Worm (Caenorhabditis elegans) whole organism, L4 larva: ENCODE measurements around the gene daf-5.

Experiments used
- F26F4.8 ChIP-seq: fragments of 200-800 bp; sonication (Bioruptor generic); conservative IDR thresholded peaks from 2 replicates; pipeline ENCODE4 v1.3.6; 2022; ENCODE audit warnings: missing genetic modification characterization, missing compliant biosample characterization
- ceh-82 ChIP-seq: sonication (generic microtip); optimal IDR thresholded peaks from 2 replicates; lab custom pipeline; 2017; ENCODE audit warnings: missing biosample characterization, missing genetic modification characterization
- daf-19 ChIP-seq: fragments of 200-800 bp; sonication (Bioruptor generic); conservative IDR thresholded peaks from 2 replicates; pipeline ENCODE4 v1.3.6; 2022; ENCODE audit warnings: missing genetic modification characterization, missing compliant biosample characterization
- dve-1 ChIP-seq: sonication (generic microtip); optimal IDR thresholded peaks from 2 replicates; lab custom pipeline; 2017; ENCODE audit warnings: antibody characterized with exemption, mild to moderate bottlenecking, missing genetic modification characterization, missing compliant biosample characterization; ENCODE audit not compliant: insufficient read depth
- egl-27 ChIP-seq: sonication (generic microtip); optimal IDR thresholded peaks from 3 replicates; lab custom pipeline; 2017; ENCODE audit warnings: missing biosample characterization, missing genetic modification reagents, missing genetic modification characterization
- fkh-10 ChIP-seq: fragments of 150-350 bp; optimal IDR thresholded peaks from 2 replicates; lab custom pipeline; 2014; ENCODE audit warnings: missing biosample characterization, missing genetic modification reagents, missing genetic modification characterization
- hlh-30 ChIP-seq: sonication (generic microtip); optimal IDR thresholded peaks from 2 replicates; lab custom pipeline; 2017; ENCODE audit warnings: antibody characterized with exemption, mild to moderate bottlenecking, missing genetic modification characterization, missing compliant biosample characterization; ENCODE audit not compliant: insufficient read depth
- lin-13 ChIP-seq: fragments of 150-350 bp; optimal IDR thresholded peaks from 2 replicates; lab custom pipeline; 2014; ENCODE audit warnings: missing biosample characterization, missing genetic modification reagents, missing genetic modification characterization
- lin-29 ChIP-seq: fragments of 200-800 bp; sonication (Bioruptor generic); IDR thresholded peaks from 2 replicates; pipeline ENCODE4 v1.3.6; 2022; ENCODE audit warnings: missing genetic modification reagents, missing genetic modification characterization, missing compliant biosample characterization
- nhr-11 ChIP-seq: fragments of 150-350 bp; optimal IDR thresholded peaks from 2 replicates; lab custom pipeline; 2014; ENCODE audit warnings: missing biosample characterization, missing genetic modification characterization
- nhr-77 ChIP-seq: fragments of 150-350 bp; optimal IDR thresholded peaks from 2 replicates; lab custom pipeline; 2014; ENCODE audit warnings: missing biosample characterization, missing genetic modification characterization
- pha-4 ChIP-seq, 2 experiments: fragments of 150-350 bp in 1 of 2; fragments of 200-800 bp in 1 of 2; sonication (Bioruptor generic) in 1 of 2; IDR thresholded peaks in 1 of 2; optimal IDR thresholded peaks in 1 of 2; 2 replicates each; pipeline versions ENCODE4 v1.3.6 to Lab custom; 2014 to 2022; ENCODE audit warnings: missing genetic modification characterization in 2 of 2, missing genetic modification reagents in 2 of 2, missing biosample characterization in 1 of 2, missing compliant biosample characterization in 1 of 2
- skn-1 ChIP-seq: fragments of 150-350 bp; optimal IDR thresholded peaks from 2 replicates; lab custom pipeline; 2014; ENCODE audit warnings: missing biosample characterization, missing genetic modification characterization
- ztf-11 ChIP-seq: fragments of 150-350 bp; optimal IDR thresholded peaks from 2 replicates; lab custom pipeline; 2014; ENCODE audit warnings: missing biosample characterization, missing genetic modification characterization

- no peak for TF ChIP-seq daf-19 (GFP tag; lab: Robert Waterston, UW)
- no peak for TF ChIP-seq fkh-10
- TF ChIP-seq egl-27 (tag; lab: Kevin White, UChicago): no peak
- peak; percentile 38 for TF ChIP-seq nhr-77 (tag; lab: Kevin White, UChicago)
- TF ChIP-seq pha-4 (GFP tag; IDR thresholded peaks at IDR 0.05; lab: Robert Waterston, UW): no peak
- TF ChIP-seq pha-4 (tag; optimal IDR thresholded peaks at IDR 0.05; lab: Kevin White, UChicago): no peak
- no peak for TF ChIP-seq F26F4.8 (GFP tag; lab: Robert Waterston, UW)
- no peak for TF ChIP-seq hlh-30 (tag; lab: Kevin White, UChicago)
- no peak for TF ChIP-seq skn-1 (tag; lab: Kevin White, UChicago)
- TF ChIP-seq nhr-11 (tag; lab: Kevin White, UChicago): no peak
- TF ChIP-seq ztf-11 (tag; lab: Kevin White, UChicago): no peak
- TF ChIP-seq lin-13 (GFP tag; lab: Kevin White, UChicago): no peak
- TF ChIP-seq ceh-82 (tag; lab: Kevin White, UChicago): no peak
- TF ChIP-seq lin-29: no peak
- peak; percentile 37 for TF ChIP-seq dve-1 (tag; lab: Kevin White, UChicago)
Observed at ce11 chrII:14055717-14056116, 3.6 kb upstream of the daf-5 start.
